Worm (Caenorhabditis elegans): ENCODE data around the gene tsg-101.

The tsg-101 gene

ce11 chrIV:3520957-3521356 lies 6.6 kb upstream of the tsg-101 start (continued):
- TF ChIP-seq lin-39 (tag; optimal IDR thresholded peaks at IDR 0.05) (no peak), unc-30 (tag; optimal IDR thresholded peaks at IDR 0.05) (no peak), C04F5.9 (tag; optimal IDR thresholded peaks at IDR 0.05) (no peak), egl-27 (tag; optimal IDR thresholded peaks at IDR 0.05) (no peak), nhr-12 (tag; optimal IDR thresholded peaks at IDR 0.05) (no peak), Y116A8C.19 (tag; optimal IDR thresholded peaks at IDR 0.05; ENCODE audit: borderline replicate concordance) (no peak), skn-1 (tag; optimal IDR thresholded peaks at IDR 0.05) (no peak), zip-4 (GFP tag; optimal IDR thresholded peaks at IDR 0.05) (no peak), hlh-4 (tag; optimal IDR thresholded peaks at IDR 0.05) (no peak), mab-9 (GFP tag; IDR thresholded peaks at IDR 0.05) (0 out of 2 replicates have a peak, but pooled peaks have one; percentile 26), fkh-4 (tag; optimal IDR thresholded peaks at IDR 0.05; ENCODE audit: borderline replicate concordance) (no peak), mdl-1 (tag; optimal IDR thresholded peaks at IDR 0.05) (no peak), sptf-1 (tag; optimal IDR thresholded peaks at IDR 0.05) (no peak), C16A3.4 (tag; optimal IDR thresholded peaks at IDR 0.05) (no peak), fkh-10 (GFP tag; optimal IDR thresholded peaks at IDR 0.05) (peak; percentile 38), aha-1 (tag; optimal IDR thresholded peaks at IDR 0.05) (no peak)

DNA sequence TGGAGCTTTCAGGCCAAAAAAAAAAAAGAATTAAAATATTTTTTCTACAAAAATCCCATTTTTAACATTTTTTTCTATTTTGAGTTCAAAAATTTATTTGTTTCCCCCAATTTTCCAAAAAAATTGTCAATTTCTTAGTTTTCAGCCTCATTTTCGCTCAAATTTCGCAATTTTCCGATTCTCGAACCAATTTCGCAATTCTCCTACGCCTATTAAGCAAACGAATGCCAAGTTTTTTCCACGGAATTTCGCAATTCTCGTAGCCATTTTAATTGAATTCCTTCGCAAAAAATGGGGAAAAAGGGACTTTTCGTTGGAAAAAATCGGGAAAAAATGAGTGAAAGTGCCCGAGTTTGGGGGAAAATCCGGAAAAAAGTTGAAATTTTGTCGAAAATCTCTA lies 6.0 kb upstream of the tsg-101 start:
- peak in 1 of 2 experiments; percentile 10 for TF ChIP-seq lsy-2 (tag; optimal IDR thresholded peaks at IDR 0.05)
- no peak for TF ChIP-seq nhr-11 (tag; optimal IDR thresholded peaks at IDR 0.05)
- TF ChIP-seq efl-1 (optimal IDR thresholded peaks at IDR 0.05), result peak in 1 of 2 experiments; percentile 10
- no peak for TF ChIP-seq efl-1 (GFP tag; optimal IDR thresholded peaks at IDR 0.05 in 1 of 2)
- no peak for TF ChIP-seq elt-2 (tag; optimal IDR thresholded peaks at IDR 0.05)
- TF ChIP-seq skn-1 (tag; optimal IDR thresholded peaks at IDR 0.05), result peak; percentile 70
- peak; percentile 1 for TF ChIP-seq ceh-90 (tag; optimal IDR thresholded peaks at IDR 0.05)
- no peak for TF ChIP-seq nhr-84 (tag; optimal IDR thresholded peaks at IDR 0.05)
- TF ChIP-seq zip-4 (GFP tag; optimal IDR thresholded peaks at IDR 0.05), result peak; percentile 64
- TF ChIP-seq ceh-82 (tag; optimal IDR thresholded peaks at IDR 0.05), result peak; percentile 23 to 66 (median 33)
- no peak for TF ChIP-seq nhr-76 (tag; optimal IDR thresholded peaks at IDR 0.05)
- TF ChIP-seq lin-14 (GFP tag; optimal IDR thresholded peaks at IDR 0.05), result peak; percentile 28

DNA sequence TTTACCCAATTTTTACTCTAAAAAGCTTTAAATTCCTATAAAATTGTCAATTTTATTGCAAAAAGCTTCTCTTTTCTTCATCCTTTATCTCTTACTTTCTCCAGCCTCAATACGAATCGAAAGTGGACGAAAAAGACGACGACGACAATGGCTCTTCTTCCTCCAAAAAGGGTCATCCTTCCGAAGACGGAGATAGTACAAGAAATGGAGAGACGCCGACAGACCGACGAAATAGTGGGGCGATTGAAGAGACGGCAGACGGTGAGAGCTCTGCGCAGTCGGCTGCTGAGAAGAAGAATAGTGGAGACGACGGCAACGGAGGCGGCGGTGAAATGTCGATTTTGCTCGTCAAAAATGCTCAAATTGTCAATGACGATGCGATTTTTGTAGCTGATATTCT lies 5.0 kb upstream of the tsg-101 start:
- TF ChIP-seq nhr-19 (GFP tag; conservative IDR thresholded peaks at IDR 0.05) (peak; percentile 32), unc-86 (tag; optimal IDR thresholded peaks at IDR 0.05) (peak; percentile 63), blmp-1 (tag; optimal IDR thresholded peaks at IDR 0.05) (peak; percentile 98), snu-23 (GFP tag; optimal IDR thresholded peaks at IDR 0.05) (peak; percentile 60), fkh-10 (GFP tag; optimal IDR thresholded peaks at IDR 0.05) (peak; percentile 8), efl-1 (optimal IDR thresholded peaks at IDR 0.05) (peak; percentile 76 to 91), efl-1 (GFP tag; optimal IDR thresholded peaks at IDR 0.05 in 1 of 2) (peak; percentile 26 to 89), grh-1 (GFP tag; IDR thresholded peaks at IDR 0.05) (no peak), swsn-7 (tag; optimal IDR thresholded peaks at IDR 0.05) (peak; percentile 76), nhr-11 (tag; optimal IDR thresholded peaks at IDR 0.05) (no peak), efl-3 (GFP tag; optimal IDR thresholded peaks at IDR 0.05) (no peak), isw-1 (GFP tag; IDR thresholded peaks at IDR 0.05) (peak; percentile 54), snpc-4 (tag; optimal IDR thresholded peaks at IDR 0.05) (peak; percentile 88), zip-4 (GFP tag; optimal IDR thresholded peaks at IDR 0.05) (no peak), unc-30 (tag; optimal IDR thresholded peaks at IDR 0.05) (no peak), dsc-1 (tag; optimal IDR thresholded peaks at IDR 0.05) (peak; percentile 33), lir-3 (tag; optimal IDR thresholded peaks at IDR 0.05; ENCODE audit: poor library complexity) (no peak), unc-62 (GFP tag; optimal IDR thresholded peaks at IDR 0.05) (no peak), vab-15 (tag; optimal IDR thresholded peaks at IDR 0.05) (no peak), ces-1 (GFP tag; optimal IDR thresholded peaks at IDR 0.05) (no peak), lin-35 (GFP tag; optimal IDR thresholded peaks at IDR 0.05) (peak; percentile 16 to 28), pag-3 (tag; optimal IDR thresholded peaks at IDR 0.05; ENCODE audit: borderline replicate concordance, insufficient read depth) (no peak), lsy-2 (tag; optimal IDR thresholded peaks at IDR 0.05) (peak; percentile 31 to 60), ceh-82 (tag; optimal IDR thresholded peaks at IDR 0.05) (peak; percentile 37 to 66 (median 53)), pqm-1 (tag; optimal IDR thresholded peaks at IDR 0.05) (no peak), jun-1 (tag; optimal IDR thresholded peaks at IDR 0.05) (no peak), nhr-47 (tag; optimal IDR thresholded peaks at IDR 0.05) (peak; percentile 74), zag-1 (tag; optimal IDR thresholded peaks at IDR 0.05) (no peak), ceh-8 (GFP tag; optimal IDR thresholded peaks at IDR 0.05) (peak; percentile 0), fkh-8 (tag; optimal IDR thresholded peaks at IDR 0.05) (peak; percentile 8), mdl-1 (tag; optimal IDR thresholded peaks at IDR 0.05) (peak in 1 of 2 experiments; percentile 41), ztf-11 (tag; optimal IDR thresholded peaks at IDR 0.05) (peak in 1 of 2 experiments; percentile 35)
